Worm (Caenorhabditis elegans) whole organism, L4/young adult: ENCODE measurements around the gene Y57A10A.2.

Experiments
- dao-5 ChIP-seq: sonication (generic microtip); optimal IDR thresholded peaks from 2 replicates; lab custom pipeline; 2016; ENCODE audit warnings: missing genotype, missing genetic modification characterization, moderate library complexity, missing compliant biosample characterization
- him-1 ChIP-seq: sonication (generic microtip); optimal IDR thresholded peaks from 2 replicates; lab custom pipeline; 2016; ENCODE audit warnings: missing genotype, missing genetic modification reagents, missing genetic modification characterization, missing compliant biosample characterization

DNA sequence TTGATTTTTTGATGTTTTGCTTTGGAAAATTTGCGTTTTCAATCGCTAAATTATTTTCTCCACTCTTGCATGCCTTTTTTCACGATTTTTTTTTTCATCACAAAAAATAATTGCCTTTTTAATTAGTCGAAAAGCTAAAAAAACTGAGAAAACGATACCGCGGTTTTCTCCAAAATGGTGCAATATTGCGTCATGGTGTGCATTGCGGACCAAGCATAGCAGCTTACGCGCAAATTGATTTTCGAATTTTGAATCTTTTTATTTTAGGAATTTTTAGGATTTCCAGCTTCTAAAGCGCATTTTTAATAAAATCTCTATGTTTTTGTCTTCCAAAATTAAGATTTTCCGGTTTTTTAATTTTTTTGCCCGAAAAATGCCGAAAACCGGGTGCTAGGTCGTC is 2.8 kb downstream of the Y57A10A.2 start:
- TF ChIP-seq dao-5 (no peak), him-1 (tag; lab: Kevin White, UChicago) (no peak)
